Fruit fly (Drosophila melanogaster): Measurements from ENCODE around the gene trx.

The trx gene

dm6 chr3R:14220105-14220504 lies 66.6 kb downstream of the trx start, which contains the start of gene CG31326:
Gene CG31326 (minus strand): TSS chr3R:14220205.
- TF ChIP-seq dac (GFP tag; optimal IDR thresholded peaks at IDR 0.05) = no peak

- no peak for TF ChIP-seq CG32006 (GFP tag; optimal IDR thresholded peaks at IDR 0.05)
- TF ChIP-seq Ets21C (GFP tag; optimal IDR thresholded peaks at IDR 0.05) = no peak
- TF ChIP-seq Sox102F (GFP tag; optimal IDR thresholded peaks at IDR 0.05) = no peak
- TF ChIP-seq Smox (GFP tag; optimal IDR thresholded peaks at IDR 0.05) = no peak
- TF ChIP-seq CG9139 (GFP tag; optimal IDR thresholded peaks at IDR 0.05) = no peak
- TF ChIP-seq CG6792 (GFP tag; optimal IDR thresholded peaks at IDR 0.05) = no peak
- 0 out of 2 replicates have a peak, but pooled peaks have one; percentile 23 for TF ChIP-seq Gug (GFP tag; IDR thresholded peaks at IDR 0.05)
- no peak for TF ChIP-seq svp (GFP tag)
- peak; percentile 53; the same call in 1 of the 3 replicates for TF ChIP-seq eg (GFP tag; IDR thresholded peaks at IDR 0.05)
- TF ChIP-seq Hr38 (GFP tag; optimal IDR thresholded peaks at IDR 0.05) = no peak
- TF ChIP-seq CG6163 (GFP tag; IDR thresholded peaks at IDR 0.05) = no peak
- TF ChIP-seq fd85E (GFP tag; optimal IDR thresholded peaks at IDR 0.05) = no peak
- no peak for TF ChIP-seq Lpt (GFP tag; optimal IDR thresholded peaks at IDR 0.05)
- no peak for TF ChIP-seq topi (GFP tag; optimal IDR thresholded peaks at IDR 0.05)
- no peak for TF ChIP-seq CG4318 (GFP tag; optimal IDR thresholded peaks at IDR 0.05)
- no peak for TF ChIP-seq Sox15 (GFP tag; optimal IDR thresholded peaks at IDR 0.05)
- TF ChIP-seq CG3919 (GFP tag; optimal IDR thresholded peaks at IDR 0.05) = no peak
These were observed 68.9 kb downstream of the trx start, which contains the start of gene CG9649 for dm6 chr3R:14217839-14218238. Gene CG9649 (minus strand): TSS chr3R:14217882.

- TF ChIP-seq dac (GFP tag; optimal IDR thresholded peaks at IDR 0.05) = no peak
These were observed 71.9 kb downstream of the trx start, which contains the start of gene Dop1R1 for dm6 chr3R:14214776-14215175. Gene Dop1R1 (minus strand): TSS chr3R:14214810.
